Fruit fly (Drosophila melanogaster) whole organism, embryonic: Measurements from ENCODE around the gene CG7557.

ENCODE experiments used
- ATbp ChIP-seq: fragments of 200-800 bp; sonication (Bioruptor generic); optimal IDR thresholded peaks from 2 replicates; lab custom pipeline; 2017; ENCODE audit warnings: missing biosample characterization, mild to moderate bottlenecking, missing genetic modification characterization, missing genetic modification reagents
- Ada2b ChIP-seq: fragments of 200-800 bp; sonication (Bioruptor generic); IDR thresholded peaks from 2 replicates; pipeline ENCODE4 v1.3.6; 2022; ENCODE audit warnings: missing biosample characterization, missing genetic modification characterization
- Atf-2 ChIP-seq: fragments of 200-800 bp; sonication (Bioruptor generic); optimal IDR thresholded peaks from 2 replicates; lab custom pipeline; 2016; ENCODE audit warnings: missing biosample characterization, missing genetic modification characterization
- Blimp-1 ChIP-seq: fragments of 200-800 bp; sonication (Bioruptor generic); optimal IDR thresholded peaks from 3 replicates; lab custom pipeline; 2018; ENCODE audit warnings: missing biosample characterization, missing genetic modification characterization, mild to moderate bottlenecking, moderate library complexity, missing genetic modification reagents
- CG10366 ChIP-seq: fragments of 200-800 bp; sonication (Bioruptor generic); IDR thresholded peaks from 2 replicates; pipeline ENCODE4 v1.3.6; 2022; ENCODE audit warnings: missing biosample characterization, missing genetic modification characterization
- CG11398 ChIP-seq: fragments of 200-800 bp; sonication (Bioruptor generic); optimal IDR thresholded peaks from 2 replicates; lab custom pipeline; 2016; ENCODE audit warnings: missing biosample characterization, missing genetic modification characterization
- CG12071 ChIP-seq: fragments of 200-800 bp; sonication (Bioruptor generic); optimal IDR thresholded peaks from 3 replicates; lab custom pipeline; 2018; ENCODE audit warnings: missing biosample characterization, mild to moderate bottlenecking, missing genetic modification characterization
- CG12659 ChIP-seq: fragments of 200-800 bp; sonication (Bioruptor generic); optimal IDR thresholded peaks from 3 replicates; lab custom pipeline; 2017; ENCODE audit warnings: mild to moderate bottlenecking, missing biosample characterization, missing genetic modification reagents, missing genetic modification characterization
- CG13624 ChIP-seq: fragments of 200-800 bp; sonication (Bioruptor generic); optimal IDR thresholded peaks from 2 replicates; lab custom pipeline; 2016; ENCODE audit warnings: missing biosample characterization, missing genetic modification characterization
- CG14014 ChIP-seq: fragments of 200-800 bp; sonication (Bioruptor generic); IDR thresholded peaks from 2 replicates; pipeline ENCODE4 v1.3.6; 2022; ENCODE audit warnings: missing biosample characterization, missing genetic modification characterization
- CG14965 ChIP-seq: fragments of 200-800 bp; sonication (Bioruptor generic); optimal IDR thresholded peaks from 2 replicates; lab custom pipeline; 2016; ENCODE audit warnings: missing biosample characterization, missing genetic modification characterization, borderline replicate concordance
- CG15011 ChIP-seq: fragments of 200-800 bp; sonication (Bioruptor generic); optimal IDR thresholded peaks from 3 replicates; lab custom pipeline; 2018; ENCODE audit warnings: missing biosample characterization, mild to moderate bottlenecking, missing genetic modification characterization
- CG1529 ChIP-seq: fragments of 200-800 bp; sonication (Bioruptor generic); optimal IDR thresholded peaks from 3 replicates; lab custom pipeline; 2018; ENCODE audit warnings: missing biosample characterization, missing genetic modification characterization
- CG18011 ChIP-seq: fragments of 200-800 bp; sonication (Bioruptor generic); optimal IDR thresholded peaks from 2 replicates; lab custom pipeline; 2017; ENCODE audit warnings: missing biosample characterization, missing genetic modification characterization, mild to moderate bottlenecking, moderate library complexity, missing genotype
- CG2116 ChIP-seq: fragments of 200-800 bp; sonication (Bioruptor generic); optimal IDR thresholded peaks from 3 replicates; lab custom pipeline; 2018; ENCODE audit warnings: missing biosample characterization, mild to moderate bottlenecking, missing genetic modification characterization
- CG2199 ChIP-seq: fragments of 200-800 bp; sonication (Bioruptor generic); IDR thresholded peaks from 3 replicates; pipeline ENCODE4 v1.3.6; 2022; ENCODE audit warnings: missing biosample characterization, missing genetic modification characterization
- CG31388 ChIP-seq: fragments of 200-800 bp; sonication (Bioruptor generic); optimal IDR thresholded peaks from 2 replicates; lab custom pipeline; 2016; ENCODE audit warnings: missing biosample characterization, missing genetic modification characterization
- CG32772 ChIP-seq: fragments of 200-800 bp; sonication (Bioruptor generic); IDR thresholded peaks from 2 replicates; pipeline ENCODE4 v1.3.6; 2022; ENCODE audit warnings: missing biosample characterization, missing genetic modification characterization
- CG3838 ChIP-seq: fragments of 200-800 bp; sonication (Bioruptor generic); optimal IDR thresholded peaks from 3 replicates; lab custom pipeline; 2016; ENCODE audit warnings: missing biosample characterization, missing genetic modification characterization
- CG6254 ChIP-seq: fragments of 200-800 bp; sonication (Bioruptor generic); optimal IDR thresholded peaks from 3 replicates; lab custom pipeline; 2017; ENCODE audit warnings: mild to moderate bottlenecking, missing biosample characterization, missing genetic modification reagents, missing genetic modification characterization
- CG7745 ChIP-seq: fragments of 200-800 bp; sonication (Bioruptor generic); optimal IDR thresholded peaks from 2 replicates; lab custom pipeline; 2018; ENCODE audit warnings: missing biosample characterization, mild to moderate bottlenecking, missing genetic modification characterization, moderate library complexity
- CG9609 ChIP-seq: fragments of 200-800 bp; sonication (Bioruptor generic); optimal IDR thresholded peaks from 3 replicates; lab custom pipeline; 2016; ENCODE audit warnings: missing biosample characterization, missing genetic modification characterization
- Dip2 ChIP-seq: fragments of 200-800 bp; sonication (Bioruptor generic); IDR thresholded peaks from 2 replicates; pipeline ENCODE4 v1.3.6; 2022; ENCODE audit warnings: missing biosample characterization, missing genetic modification characterization
- Dip3 ChIP-seq: fragments of 200-800 bp; sonication (Bioruptor generic); optimal IDR thresholded peaks from 3 replicates; lab custom pipeline; 2016; ENCODE audit warnings: missing biosample characterization, missing genetic modification characterization
- Drgx ChIP-seq: fragments of 200-800 bp; sonication (Bioruptor generic); IDR thresholded peaks from 2 replicates; pipeline ENCODE4 v1.3.6; 2022; ENCODE audit warnings: missing biosample characterization, missing genetic modification characterization
- Fer3 ChIP-seq: fragments of 200-800 bp; sonication (Bioruptor generic); optimal IDR thresholded peaks from 2 replicates; lab custom pipeline; 2018; ENCODE audit warnings: missing biosample characterization, mild to moderate bottlenecking, missing genetic modification characterization, moderate library complexity
- Gsc ChIP-seq: fragments of 200-800 bp; sonication (Bioruptor generic); IDR thresholded peaks from 2 replicates; pipeline ENCODE4 v1.3.6; 2022; ENCODE audit warnings: missing biosample characterization, missing genetic modification characterization
- H15 ChIP-seq: fragments of 200-800 bp; sonication (Bioruptor generic); IDR thresholded peaks from 3 replicates; pipeline ENCODE4 v1.3.6; 2022; ENCODE audit warnings: missing biosample characterization, missing genetic modification characterization
- Hmr ChIP-seq: fragments of 200-800 bp; sonication (Bioruptor generic); optimal IDR thresholded peaks from 3 replicates; lab custom pipeline; 2017; ENCODE audit warnings: mild to moderate bottlenecking, missing biosample characterization, missing genetic modification reagents, missing genetic modification characterization
- Kr ChIP-seq: fragments of 200-800 bp; sonication (Bioruptor generic); optimal IDR thresholded peaks from 2 replicates; lab custom pipeline; 2017; ENCODE audit warnings: missing biosample characterization, mild to moderate bottlenecking, missing genetic modification characterization
- Ptx1 ChIP-seq: fragments of 200-800 bp; sonication (Bioruptor generic); IDR thresholded peaks from 2 replicates; pipeline ENCODE4 v1.3.6; 2022; ENCODE audit warnings: missing biosample characterization, missing genetic modification characterization
- Sin3A ChIP-seq: fragments of >200 bp; optimal IDR thresholded peaks from 2 replicates; lab custom pipeline; 2018
- Stat92E ChIP-seq, 3 experiments: fragments of >200 bp in 2 of 3; fragments of 200-800 bp in 1 of 3; sonication (Bioruptor generic) in 1 of 3; optimal IDR thresholded peaks; 2 replicates each; lab custom pipeline; 2017 to 2019; ENCODE audit warnings: missing biosample characterization in 3 of 3, missing genetic modification characterization in 3 of 3, mild to moderate bottlenecking in 1 of 3, moderate library complexity in 1 of 3
- bigmax ChIP-seq: fragments of 200-800 bp; sonication (Bioruptor generic); optimal IDR thresholded peaks from 2 replicates; lab custom pipeline; 2018; ENCODE audit warnings: missing biosample characterization, mild to moderate bottlenecking, missing genetic modification characterization
- cato ChIP-seq: fragments of 200-800 bp; sonication (Bioruptor generic); optimal IDR thresholded peaks from 2 replicates; lab custom pipeline; 2016; ENCODE audit warnings: missing biosample characterization, missing genetic modification characterization, borderline replicate concordance
- chinmo ChIP-seq: fragments of 200-800 bp; sonication (Bioruptor generic); IDR thresholded peaks from 4 replicates; pipeline ENCODE4 v1.3.6; 2022; ENCODE audit warnings: missing biosample characterization, missing genetic modification characterization; ENCODE audit not compliant: partially characterized antibody
- gro ChIP-seq: fragments of 200-800 bp; sonication (Bioruptor generic); optimal IDR thresholded peaks from 2 replicates; lab custom pipeline; 2016; ENCODE audit warnings: missing biosample characterization, missing genetic modification characterization
- jing ChIP-seq: fragments of 200-800 bp; sonication (Bioruptor generic); optimal IDR thresholded peaks from 2 replicates; lab custom pipeline; 2018; ENCODE audit warnings: missing biosample characterization, mild to moderate bottlenecking, missing genetic modification characterization
- nerfin-2 ChIP-seq: fragments of 200-800 bp; sonication (Bioruptor generic); IDR thresholded peaks from 2 replicates; pipeline ENCODE4 v1.3.6; 2022; ENCODE audit warnings: missing biosample characterization, missing genetic modification characterization; ENCODE audit not compliant: partially characterized antibody
- nmo ChIP-seq: fragments of 200-800 bp; sonication (Bioruptor generic); optimal IDR thresholded peaks from 2 replicates; lab custom pipeline; 2018; ENCODE audit warnings: missing biosample characterization, mild to moderate bottlenecking, missing genetic modification characterization, moderate library complexity
- schlank ChIP-seq: fragments of 200-800 bp; sonication (Bioruptor generic); optimal IDR thresholded peaks from 2 replicates; lab custom pipeline; 2018; ENCODE audit warnings: missing biosample characterization, mild to moderate bottlenecking, missing genetic modification characterization
- sd ChIP-seq: fragments of 200-800 bp; sonication (Bioruptor generic); optimal IDR thresholded peaks from 3 replicates; lab custom pipeline; 2018; ENCODE audit warnings: missing biosample characterization, mild to moderate bottlenecking, missing genetic modification characterization, moderate library complexity
- slbo ChIP-seq: fragments of 200-800 bp; sonication (Bioruptor generic); IDR thresholded peaks from 2 replicates; pipeline ENCODE4 v1.3.6; 2022; ENCODE audit warnings: missing biosample characterization, missing genetic modification characterization
- slou ChIP-seq: fragments of 200-800 bp; sonication (Bioruptor generic); optimal IDR thresholded peaks from 3 replicates; lab custom pipeline; 2016; ENCODE audit warnings: missing biosample characterization, missing genetic modification characterization
- slp2 ChIP-seq: fragments of 200-800 bp; sonication (Bioruptor generic); optimal IDR thresholded peaks from 2 replicates; lab custom pipeline; 2016; ENCODE audit warnings: missing biosample characterization, missing genetic modification characterization
- tap ChIP-seq: fragments of 200-800 bp; optimal IDR thresholded peaks from 3 replicates; lab custom pipeline; 2019; ENCODE audit warnings: missing biosample characterization, mild to moderate bottlenecking, missing genetic modification characterization, moderate library complexity
- tin ChIP-seq: fragments of 200-800 bp; sonication (Bioruptor generic); optimal IDR thresholded peaks from 3 replicates; lab custom pipeline; 2016; ENCODE audit warnings: missing biosample characterization, missing genetic modification characterization
- usp ChIP-seq: fragments of >200 bp; optimal IDR thresholded peaks from 2 replicates; lab custom pipeline; 2017; ENCODE audit warnings: missing biosample characterization, missing genetic modification characterization
- wdn ChIP-seq: fragments of 200-800 bp; sonication (Bioruptor generic); IDR thresholded peaks from 2 replicates; pipeline ENCODE4 v1.3.6; 2022; ENCODE audit warnings: missing biosample characterization, missing genetic modification characterization

The CG7557 gene

dm6 chr3L:11416495-11417272 is 28.3 kb upstream of the CG7557 start (continued):
- peak; percentile 49 for TF ChIP-seq Dip2 (GFP tag; lab: Robert Waterston, UW)
- no peak for TF ChIP-seq chinmo (GFP tag; lab: Robert Waterston, UW)
- TF ChIP-seq ATbp (GFP tag; lab: Kevin White, UChicago) = peak; percentile 87
- TF ChIP-seq CG15011 (GFP tag; lab: Kevin White, UChicago) = peak; percentile 53
- peak; percentile 93 for TF ChIP-seq H15 (GFP tag; lab: Robert Waterston, UW)
- TF ChIP-seq CG31388 = peak; percentile 78
- TF ChIP-seq bigmax = peak; percentile 85
- no peak for TF ChIP-seq nerfin-2 (GFP tag; lab: Robert Waterston, UW)
- peak; percentile 68 for TF ChIP-seq jing
- peak; percentile 74 for TF ChIP-seq CG11398 (GFP tag; lab: Kevin White, UChicago)
- peak; percentile 76 for TF ChIP-seq CG14014 (GFP tag; lab: Robert Waterston, UW)
- peak in 1 of 3 experiments; percentile 66 for TF ChIP-seq Stat92E (GFP tag; optimal IDR thresholded peaks at IDR 0.05; lab: Kevin White, UChicago)
- TF ChIP-seq CG9609 (GFP tag; lab: Kevin White, UChicago) = peak; percentile 85
- no peak for TF ChIP-seq gro (GFP tag; lab: Kevin White, UChicago)
- TF ChIP-seq nmo (GFP tag; lab: Kevin White, UChicago) = peak; percentile 88
- peak; percentile 97 for TF ChIP-seq CG2199 (GFP tag; lab: Robert Waterston, UW)
- no peak for TF ChIP-seq CG18011 (GFP tag; lab: Kevin White, UChicago)
- TF ChIP-seq slp2 (GFP tag; lab: Kevin White, UChicago) = peak; percentile 86
- TF ChIP-seq Blimp-1 (GFP tag; lab: Kevin White, UChicago) = peak; percentile 92
- peak; percentile 5 for TF ChIP-seq Kr
- TF ChIP-seq usp (GFP tag; lab: Kevin White, UChicago) = no peak
- TF ChIP-seq CG6254 (GFP tag; lab: Kevin White, UChicago) = peak; percentile 76
- peak; percentile 78 for TF ChIP-seq CG12071 (GFP tag; lab: Kevin White, UChicago)
- TF ChIP-seq Atf-2 (GFP tag; lab: Kevin White, UChicago) = peak; percentile 78
- peak; percentile 32 for TF ChIP-seq Hmr (GFP tag; lab: Kevin White, UChicago)
- TF ChIP-seq tap = peak; percentile 61
- TF ChIP-seq sd (tag; lab: Kevin White, UChicago) = no peak
- peak; percentile 27 for TF ChIP-seq slou (GFP tag; lab: Kevin White, UChicago)
- no peak for TF ChIP-seq schlank (tag; lab: Kevin White, UChicago)
- peak; percentile 90 for TF ChIP-seq Gsc
- peak; percentile 71 for TF ChIP-seq CG13624
- peak; percentile 95 for TF ChIP-seq Ada2b
- peak; percentile 10 for TF ChIP-seq CG12659 (GFP tag; lab: Kevin White, UChicago)
- peak; percentile 89 for TF ChIP-seq tin
- peak; percentile 92 for TF ChIP-seq Ptx1
- TF ChIP-seq CG32772 (GFP tag; lab: Robert Waterston, UW) = peak; percentile 96
- no peak for TF ChIP-seq Sin3A (lab: Kevin White, UChicago)
- TF ChIP-seq slbo (GFP tag; lab: Robert Waterston, UW) = peak; percentile 74
- TF ChIP-seq CG10366 = peak; percentile 93
- TF ChIP-seq CG7745 (tag; lab: Kevin White, UChicago) = peak; percentile 23
- no peak for TF ChIP-seq CG3838 (GFP tag; lab: Kevin White, UChicago)
- peak; percentile 75 for TF ChIP-seq CG14965 (GFP tag; lab: Kevin White, UChicago)
- TF ChIP-seq Fer3 = peak; percentile 78
- TF ChIP-seq Dip3 (GFP tag; lab: Kevin White, UChicago) = no peak
- peak; percentile 41 for TF ChIP-seq CG2116 (GFP tag; lab: Kevin White, UChicago)
- TF ChIP-seq Drgx = peak; percentile 85
- peak; percentile 65; the same call in 1 of the 2 replicates for TF ChIP-seq wdn (GFP tag; lab: Robert Waterston, UW)
- TF ChIP-seq CG1529 = peak; percentile 80
- TF ChIP-seq cato (GFP tag; lab: Kevin White, UChicago) = peak; percentile 78
